Worm (Caenorhabditis elegans) whole organism, dauer: ENCODE measurements around the gene scrm-8.

Experiments
- unc-62 ChIP-seq: sonication (generic microtip); optimal IDR thresholded peaks from 2 replicates; lab custom pipeline; 2017; ENCODE audit warnings: missing biosample characterization, missing genetic modification reagents, missing genetic modification characterization

Gene scrm-8

ce11 chrIV:4215349-4215748, 50.9 kb downstream of the scrm-8 start:
- TF ChIP-seq unc-62 (GFP tag; lab: Kevin White, UChicago), result no peak
